Fruit fly (Drosophila melanogaster) whole organism, embryonic: Measurements from ENCODE around the gene ct.

Experiments
- CG15011 ChIP-seq: fragments of 200-800 bp; sonication (Bioruptor generic); optimal IDR thresholded peaks from 3 replicates; lab custom pipeline; 2018; ENCODE audit warnings: missing biosample characterization, mild to moderate bottlenecking, missing genetic modification characterization
- NfI ChIP-seq: fragments of 200-800 bp; sonication (Bioruptor generic); optimal IDR thresholded peaks from 3 replicates; lab custom pipeline; 2018; ENCODE audit warnings: missing biosample characterization, mild to moderate bottlenecking, missing genetic modification characterization, moderate library complexity

DNA sequence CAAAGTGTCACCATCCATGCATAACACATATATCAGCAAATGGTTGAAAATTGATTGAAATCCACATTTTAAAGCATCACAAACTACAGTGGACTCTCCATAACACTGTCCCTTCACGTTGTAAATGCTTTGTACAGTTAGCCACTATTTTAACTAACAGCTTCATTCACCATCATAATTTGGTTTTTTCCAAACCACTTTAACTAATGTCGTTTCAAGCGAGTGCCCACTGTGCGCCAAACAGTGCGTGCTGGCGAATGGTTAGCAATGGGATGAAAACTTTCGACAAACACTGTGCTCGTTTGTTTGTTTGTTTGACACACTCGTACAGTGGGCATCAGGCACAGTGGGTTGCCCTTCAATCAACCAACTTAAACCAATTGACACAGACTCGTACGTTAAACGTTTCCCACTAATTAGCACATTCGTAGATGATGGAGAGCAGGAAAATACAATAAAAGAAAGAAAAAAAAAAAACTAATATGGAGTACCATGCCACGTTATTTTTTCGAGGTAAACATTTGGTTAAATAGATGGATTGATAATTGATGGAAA lies 92.1 kb downstream of the ct start:
- peak; percentile 77 for TF ChIP-seq CG15011 (GFP tag; lab: Kevin White, UChicago)
- peak; percentile 93 for TF ChIP-seq NfI (GFP tag; lab: Kevin White, UChicago)
